Fruit fly (Drosophila melanogaster): Measurements from ENCODE around the gene CG14323.

The CG14323 gene

DNA sequence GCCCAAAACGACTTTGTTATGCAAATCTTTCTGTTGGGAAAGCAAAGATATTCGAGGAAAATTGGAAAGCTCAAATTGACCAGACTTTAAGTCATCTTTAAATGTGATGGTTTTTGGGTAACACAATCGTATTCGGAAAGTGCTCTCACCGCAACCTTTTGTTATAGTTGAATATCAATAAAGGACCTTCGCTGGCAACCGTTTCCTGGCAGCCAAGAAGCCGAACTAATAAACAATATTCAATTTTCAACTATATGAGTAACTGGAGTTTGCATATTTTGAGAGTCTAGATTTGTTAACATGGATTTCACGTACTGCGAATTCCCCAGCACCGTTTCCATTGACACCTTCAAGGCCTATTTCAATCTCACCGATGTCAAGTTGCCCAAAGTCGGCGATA, 4.9 kb upstream of the CG14323 start, which contains the start of gene CG14325:
TSS of gene CG14325 (plus strand) at position 301 of the 400 bp plus-strand sequence.
- no peak for TF ChIP-seq pan (optimal IDR thresholded peaks at IDR 0.05)
- no peak for TF ChIP-seq CG9705 (GFP tag; optimal IDR thresholded peaks at IDR 0.05)
- TF ChIP-seq HLH106 (tag; optimal IDR thresholded peaks at IDR 0.05), result no peak
- no peak for TF ChIP-seq foxo (GFP tag; optimal IDR thresholded peaks at IDR 0.05)
- no peak for TF ChIP-seq Myc (optimal IDR thresholded peaks at IDR 0.05)
- no peak for TF ChIP-seq sage (GFP tag; optimal IDR thresholded peaks at IDR 0.05)
- no peak for TF ChIP-seq Jra (GFP tag; optimal IDR thresholded peaks at IDR 0.05)
- no peak for TF ChIP-seq psq (GFP tag; optimal IDR thresholded peaks at IDR 0.05)
- no peak for TF ChIP-seq Dfd (GFP tag; optimal IDR thresholded peaks at IDR 0.05)
- no peak for TF ChIP-seq OdsH (GFP tag; optimal IDR thresholded peaks at IDR 0.05)
- TF ChIP-seq rgr (GFP tag; optimal IDR thresholded peaks at IDR 0.05), result no peak
- no peak for TF ChIP-seq CrebA (GFP tag; optimal IDR thresholded peaks at IDR 0.05; ENCODE audit: borderline replicate concordance)
- no peak for TF ChIP-seq sv (GFP tag; optimal IDR thresholded peaks at IDR 0.05)
- TF ChIP-seq woc (GFP tag; optimal IDR thresholded peaks at IDR 0.05), result no peak
- no peak for TF ChIP-seq dsf (GFP tag; optimal IDR thresholded peaks at IDR 0.05; ENCODE audit: borderline replicate concordance)
- TF ChIP-seq usp (GFP tag; optimal IDR thresholded peaks at IDR 0.05), result no peak
- no peak for TF ChIP-seq N (GFP tag; optimal IDR thresholded peaks at IDR 0.05)
- TF ChIP-seq fru (GFP tag; optimal IDR thresholded peaks at IDR 0.05), result no peak
- no peak for TF ChIP-seq Hr78 (GFP tag; optimal IDR thresholded peaks at IDR 0.05)

dm6 chr3R:17624968-17625367, 3.1 kb upstream of the CG14323 start, which contains the start of gene AttD:
TSS of gene AttD (plus strand) at chr3R:17625268.
- TF ChIP-seq tai (GFP tag; optimal IDR thresholded peaks at IDR 0.05) (no peak), Hnf4 (GFP tag; optimal IDR thresholded peaks at IDR 0.05) (no peak), sage (GFP tag; optimal IDR thresholded peaks at IDR 0.05) (no peak), Myc (optimal IDR thresholded peaks at IDR 0.05) (no peak), Rel (GFP tag; optimal IDR thresholded peaks at IDR 0.05) (no peak), Rel (tag; optimal IDR thresholded peaks at IDR 0.05) (peak; percentile 74), br (GFP tag; optimal IDR thresholded peaks at IDR 0.05) (no peak)

dm6 chr3R:17624549-17624948, 2.6 kb upstream of the CG14323 start:
- TF ChIP-seq GATAd (GFP tag; optimal IDR thresholded peaks at IDR 0.05), result no peak
- peak; percentile 27 for TF ChIP-seq CrebA (GFP tag; optimal IDR thresholded peaks at IDR 0.05; ENCODE audit: borderline replicate concordance)

- TF ChIP-seq tai (GFP tag; optimal IDR thresholded peaks at IDR 0.05) (no peak), sage (GFP tag; optimal IDR thresholded peaks at IDR 0.05) (peak; percentile 31), Jra (GFP tag; optimal IDR thresholded peaks at IDR 0.05) (no peak), Rel (GFP tag; optimal IDR thresholded peaks at IDR 0.05) (no peak), Rel (tag; optimal IDR thresholded peaks at IDR 0.05) (peak; percentile 59), ey (GFP tag; optimal IDR thresholded peaks at IDR 0.05) (no peak), OdsH (GFP tag; optimal IDR thresholded peaks at IDR 0.05) (no peak), Sp1 (GFP tag; optimal IDR thresholded peaks at IDR 0.05) (peak; percentile 56), Vsx2 (GFP tag; optimal IDR thresholded peaks at IDR 0.05; ENCODE audit: partially characterized antibody) (no peak), CrebA (GFP tag; optimal IDR thresholded peaks at IDR 0.05; ENCODE audit: borderline replicate concordance) (peak; percentile 92), Hr83 (GFP tag; optimal IDR thresholded peaks at IDR 0.05; ENCODE audit: poor library complexity, severe bottlenecking) (no peak), N (GFP tag; optimal IDR thresholded peaks at IDR 0.05) (no peak), Hnf4 (GFP tag; optimal IDR thresholded peaks at IDR 0.05) (peak; percentile 35), fru (GFP tag; optimal IDR thresholded peaks at IDR 0.05) (no peak), Hr78 (GFP tag; optimal IDR thresholded peaks at IDR 0.05) (no peak), br (GFP tag; optimal IDR thresholded peaks at IDR 0.05) (no peak), foxo (GFP tag; optimal IDR thresholded peaks at IDR 0.05) (peak in 1 of 2 experiments; percentile 13), dsf (GFP tag; optimal IDR thresholded peaks at IDR 0.05; ENCODE audit: borderline replicate concordance) (no peak), rgr (GFP tag; optimal IDR thresholded peaks at IDR 0.05) (no peak), CG9705 (GFP tag; optimal IDR thresholded peaks at IDR 0.05) (no peak), CG32264 (GFP tag; optimal IDR thresholded peaks at IDR 0.05) (peak; percentile 3), Myc (optimal IDR thresholded peaks at IDR 0.05) (no peak), Dif (GFP tag; optimal IDR thresholded peaks at IDR 0.05; ENCODE audit: partially characterized antibody) (no peak)
Measured at dm6 chr3R:17619726-17620282, 2.1 kb downstream of the CG14323 start.

DNA sequence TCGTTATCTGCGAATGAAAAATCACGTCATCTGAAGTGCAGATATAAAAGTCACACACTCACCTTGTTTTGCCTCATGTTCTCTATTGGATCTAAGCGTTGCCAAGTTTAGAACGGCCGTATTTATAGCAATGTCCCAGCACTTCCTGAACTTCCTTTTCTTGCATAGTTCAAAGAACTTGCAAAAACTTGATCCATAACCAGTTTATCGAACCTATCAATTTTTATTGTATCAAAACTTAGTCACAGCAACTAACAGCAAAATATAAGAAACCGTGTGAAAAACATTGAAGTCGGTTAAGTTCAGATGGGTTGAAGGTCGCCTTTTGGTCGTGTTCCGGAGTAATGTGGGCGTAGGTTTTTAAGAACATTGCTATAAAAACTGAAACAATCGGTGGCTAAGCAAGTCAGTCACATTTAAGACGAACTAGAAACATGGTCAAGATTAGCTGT, 3.2 kb downstream of the CG14323 start, which contains the start of the genes CG14324 and CG14326:
TSS of gene CG14324 (minus strand) at position 101 of the 452 bp plus-strand sequence.
TSS of gene CG14326 (plus strand) at position 402 of the 452 bp plus-strand sequence.
- TF ChIP-seq HLH106 (tag; optimal IDR thresholded peaks at IDR 0.05) (no peak), GATAd (GFP tag; optimal IDR thresholded peaks at IDR 0.05) (no peak), Hr78 (GFP tag; optimal IDR thresholded peaks at IDR 0.05) (no peak)

All from whole organism, wandering third instar larva.